Fruit fly (Drosophila melanogaster): ENCODE measurements around the gene Ccp84Ag.

Gene Ccp84Ag

DNA sequence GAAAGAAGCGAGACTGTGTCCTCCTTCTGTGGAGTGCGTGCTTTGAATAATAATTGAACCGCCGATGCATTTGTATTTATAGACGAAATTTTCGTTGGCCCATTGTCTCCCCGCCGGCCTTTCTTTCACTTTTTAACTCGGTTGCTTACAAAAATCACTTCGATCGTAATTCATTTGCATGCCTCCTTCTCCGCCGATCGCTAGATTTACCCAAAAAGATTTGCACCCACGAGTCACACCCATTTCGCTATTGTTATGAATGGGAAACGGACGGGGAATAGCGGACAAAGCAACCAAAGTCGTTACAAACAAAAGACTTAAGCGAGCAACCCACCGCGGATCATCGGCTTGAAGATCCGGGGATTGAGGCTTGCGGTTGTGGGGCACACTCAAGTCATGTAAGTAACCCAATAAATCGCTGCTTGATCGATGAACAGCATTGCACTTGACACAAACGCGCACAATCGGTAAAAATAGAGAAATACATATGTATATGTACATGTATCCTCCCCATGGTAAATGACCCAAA, 9.8 kb downstream of the Ccp84Ag start, which contains the start of gene Ccp84Ac:
Ccp84Ac (minus strand) TSS at position 51 of the 529 bp plus-strand sequence.
- TF ChIP-seq h (optimal IDR thresholded peaks at IDR 0.05) (no peak), Sin3A (optimal IDR thresholded peaks at IDR 0.05) (no peak), psq (optimal IDR thresholded peaks at IDR 0.05) (no peak), Myc (optimal IDR thresholded peaks at IDR 0.05) (no peak), ttk (optimal IDR thresholded peaks at IDR 0.05) (no peak), insv (optimal IDR thresholded peaks at IDR 0.05) (no peak)

dm6 chr3R:6702777-6703176, 16.2 kb downstream of the Ccp84Ag start, which contains the start of gene Ccp84Ab:
TSS of gene Ccp84Ab (minus strand) at chr3R:6702877.
- TF ChIP-seq Myc (optimal IDR thresholded peaks at IDR 0.05), result no peak
- TF ChIP-seq psq (optimal IDR thresholded peaks at IDR 0.05), result no peak
- no peak for TF ChIP-seq insv (optimal IDR thresholded peaks at IDR 0.05)

dm6 chr3R:6703784-6704183, 17.3 kb downstream of the Ccp84Ag start, which contains the start of gene Ccp84Aa:
TSS of gene Ccp84Aa (plus strand) at chr3R:6704084.
- TF ChIP-seq ttk (optimal IDR thresholded peaks at IDR 0.05), result no peak
- TF ChIP-seq Sin3A (optimal IDR thresholded peaks at IDR 0.05), result no peak
- TF ChIP-seq psq (optimal IDR thresholded peaks at IDR 0.05), result no peak
- no peak for TF ChIP-seq Myc (optimal IDR thresholded peaks at IDR 0.05)
- no peak for TF ChIP-seq insv (optimal IDR thresholded peaks at IDR 0.05)

DNA sequence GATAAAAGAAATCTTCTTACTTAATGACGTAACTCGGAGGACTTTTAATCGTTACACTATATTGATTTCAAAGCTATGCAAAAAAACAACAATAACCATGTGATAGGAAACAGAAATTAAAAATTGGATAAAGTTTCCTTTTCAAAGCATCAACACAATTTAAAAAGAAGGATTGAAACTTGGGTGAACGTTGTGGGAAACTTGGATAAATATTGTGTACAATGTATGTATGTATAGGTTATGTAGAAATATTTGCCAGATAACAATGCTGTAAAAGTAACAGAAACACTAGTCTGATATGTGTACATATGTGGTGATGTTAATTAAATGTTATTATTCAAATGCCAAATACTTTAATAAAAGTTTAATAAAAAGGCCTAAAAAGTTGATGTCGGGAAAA, 19.8 kb downstream of the Ccp84Ag start:
- TF ChIP-seq h (optimal IDR thresholded peaks at IDR 0.05) (no peak), Sin3A (optimal IDR thresholded peaks at IDR 0.05) (no peak), ttk (optimal IDR thresholded peaks at IDR 0.05) (no peak), psq (optimal IDR thresholded peaks at IDR 0.05) (no peak), insv (optimal IDR thresholded peaks at IDR 0.05) (no peak), Myc (optimal IDR thresholded peaks at IDR 0.05) (no peak)

dm6 chr3R:6708858-6709257, 22.3 kb downstream of the Ccp84Ag start:
- TF ChIP-seq psq (optimal IDR thresholded peaks at IDR 0.05), result no peak
- TF ChIP-seq Sin3A (optimal IDR thresholded peaks at IDR 0.05), result no peak
- TF ChIP-seq Myc (optimal IDR thresholded peaks at IDR 0.05), result no peak
- TF ChIP-seq ttk (optimal IDR thresholded peaks at IDR 0.05), result no peak
- no peak for TF ChIP-seq h (optimal IDR thresholded peaks at IDR 0.05)
- TF ChIP-seq insv (optimal IDR thresholded peaks at IDR 0.05), result no peak

DNA sequence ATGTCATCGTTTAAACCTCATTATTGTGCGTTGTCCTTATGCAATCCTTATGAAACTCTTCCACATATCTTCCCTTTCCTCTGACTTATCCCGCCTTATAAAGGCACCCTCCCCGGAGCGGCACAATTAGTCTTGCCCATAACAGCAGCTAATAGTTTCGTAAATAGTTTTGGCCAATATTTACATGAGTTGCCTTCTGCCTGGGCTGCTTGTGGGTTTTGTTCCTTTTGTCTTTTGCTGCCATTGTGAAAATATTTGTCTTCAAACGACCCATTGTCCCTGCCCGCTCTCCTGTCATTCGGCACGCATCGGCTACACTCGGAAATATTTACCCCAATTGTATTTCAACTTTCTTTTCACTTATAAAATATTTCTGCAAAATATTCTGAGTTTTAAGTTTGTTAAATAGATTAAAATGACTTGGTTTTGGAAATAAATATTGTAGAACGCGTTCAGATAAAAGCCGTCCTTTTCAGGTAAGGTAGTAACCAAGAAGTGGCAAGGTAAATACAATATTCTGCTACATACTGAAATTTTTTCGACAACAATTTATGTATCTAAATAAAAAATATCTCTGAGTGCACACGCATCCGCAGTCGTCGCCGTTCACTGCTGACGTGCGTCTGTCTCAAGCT, 37.1 kb downstream of the Ccp84Ag start:
- TF ChIP-seq Sin3A (optimal IDR thresholded peaks at IDR 0.05), result no peak
- no peak for TF ChIP-seq Myc (optimal IDR thresholded peaks at IDR 0.05)
- TF ChIP-seq h (optimal IDR thresholded peaks at IDR 0.05), result no peak
- TF ChIP-seq insv (optimal IDR thresholded peaks at IDR 0.05), result no peak
- TF ChIP-seq psq (optimal IDR thresholded peaks at IDR 0.05), result no peak
- TF ChIP-seq ttk (optimal IDR thresholded peaks at IDR 0.05), result no peak

DNA sequence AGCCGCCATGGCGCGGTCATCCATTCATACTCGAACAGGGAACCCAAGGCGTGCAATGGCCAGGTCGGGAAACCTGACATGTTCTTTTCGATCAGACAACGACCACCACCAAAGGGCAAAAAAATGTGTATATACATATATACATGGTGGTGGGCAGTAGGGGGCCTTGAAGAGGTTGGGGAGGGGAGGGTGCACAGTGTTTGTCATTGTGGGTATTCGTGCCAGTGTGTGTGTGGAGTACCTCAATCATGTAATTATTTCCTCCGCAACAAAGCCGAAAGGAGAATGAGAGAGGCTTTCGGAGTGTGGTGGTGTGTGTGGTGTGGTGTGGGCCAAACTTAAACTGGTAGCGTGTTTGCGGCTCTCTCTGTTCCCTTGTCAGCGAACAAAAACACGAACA, 39.6 kb downstream of the Ccp84Ag start:
- TF ChIP-seq Myc (optimal IDR thresholded peaks at IDR 0.05) (no peak), h (optimal IDR thresholded peaks at IDR 0.05) (no peak), ttk (optimal IDR thresholded peaks at IDR 0.05) (no peak), Sin3A (optimal IDR thresholded peaks at IDR 0.05) (no peak), psq (optimal IDR thresholded peaks at IDR 0.05) (no peak), insv (optimal IDR thresholded peaks at IDR 0.05) (no peak)

- TF ChIP-seq Sin3A (optimal IDR thresholded peaks at IDR 0.05) (no peak), Myc (optimal IDR thresholded peaks at IDR 0.05) (no peak), h (optimal IDR thresholded peaks at IDR 0.05) (no peak), insv (optimal IDR thresholded peaks at IDR 0.05) (no peak), ttk (optimal IDR thresholded peaks at IDR 0.05) (no peak), psq (optimal IDR thresholded peaks at IDR 0.05) (no peak)
Measured at dm6 chr3R:6735722-6736121, 49.2 kb downstream of the Ccp84Ag start.

Data from Kc167 (cell line).